Worm (Caenorhabditis elegans): Measurements from ENCODE around the gene cyp-13B2.

DNA sequence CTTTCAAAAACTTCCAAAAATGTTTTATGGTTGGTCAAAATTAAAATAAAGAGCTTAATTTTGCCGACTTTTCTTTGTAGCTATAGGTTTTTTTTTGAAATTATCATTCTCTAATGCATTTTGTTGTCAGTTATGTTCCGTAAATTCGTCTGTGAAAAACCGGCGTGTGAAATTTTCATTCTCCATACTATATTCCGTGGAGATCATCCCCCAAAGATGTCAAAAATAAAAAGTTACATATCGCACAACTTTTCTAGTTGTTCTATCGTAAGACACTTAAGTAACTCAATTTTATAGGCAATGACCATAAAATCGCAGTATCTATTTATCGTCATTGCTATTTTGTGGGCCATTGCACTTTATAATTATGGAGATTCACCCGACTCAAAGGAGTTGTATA is 46.7 kb upstream of the cyp-13B2 start, which contains the start of gene C37E2.10:
- TF ChIP-seq flt-1 (GFP tag; IDR thresholded peaks at IDR 0.05) (no peak), tab-1 (GFP tag; IDR thresholded peaks at IDR 0.05) (no peak), T22C8.4 (GFP tag; IDR thresholded peaks at IDR 0.05) (no peak), cog-1 (tag; optimal IDR thresholded peaks at IDR 0.05) (no peak), klf-2 (GFP tag; conservative IDR thresholded peaks at IDR 0.05) (no peak), ref-1 (GFP tag; conservative IDR thresholded peaks at IDR 0.05) (no peak), ztf-29 (GFP tag; IDR thresholded peaks at IDR 0.05) (no peak), ztf-23 (GFP tag; IDR thresholded peaks at IDR 0.05) (no peak), med-1 (GFP tag; optimal IDR thresholded peaks at IDR 0.05; ENCODE audit: insufficient read depth) (no peak)

Measured in whole organism, midembryonic.